Worm (Caenorhabditis elegans): ENCODE measurements around the gene C09G5.7.

ce11 chrII:10755455-10755854, 40.8 kb downstream of the C09G5.7 start:
- TF ChIP-seq flt-1 (GFP tag; IDR thresholded peaks at IDR 0.05), result no peak
- TF ChIP-seq tbx-37 (GFP tag; conservative IDR thresholded peaks at IDR 0.05), result no peak

Measured in whole organism, early embryonic.